Worm (Caenorhabditis elegans) whole organism, L4/young adult: ENCODE data around the gene C31E10.11.

Source experiments
- W03F9.2 ChIP-seq: fragments of 150-350 bp; optimal IDR thresholded peaks from 2 replicates; lab custom pipeline; 2014; ENCODE audit warnings: missing biosample characterization, missing genetic modification characterization
- him-1 ChIP-seq: sonication (generic microtip); optimal IDR thresholded peaks from 2 replicates; lab custom pipeline; 2016; ENCODE audit warnings: missing genotype, missing genetic modification reagents, missing genetic modification characterization, missing compliant biosample characterization

ce11 chrX:14033494-14033893 lies 42.9 kb upstream of the C31E10.11 start, which contains the start of gene arrd-25:
- TF ChIP-seq W03F9.2 (tag; lab: Kevin White, UChicago) = no peak
- TF ChIP-seq him-1 (tag; lab: Kevin White, UChicago) = no peak
